Fruit fly (Drosophila melanogaster): ENCODE data around the gene cv.

cv gene

DNA sequence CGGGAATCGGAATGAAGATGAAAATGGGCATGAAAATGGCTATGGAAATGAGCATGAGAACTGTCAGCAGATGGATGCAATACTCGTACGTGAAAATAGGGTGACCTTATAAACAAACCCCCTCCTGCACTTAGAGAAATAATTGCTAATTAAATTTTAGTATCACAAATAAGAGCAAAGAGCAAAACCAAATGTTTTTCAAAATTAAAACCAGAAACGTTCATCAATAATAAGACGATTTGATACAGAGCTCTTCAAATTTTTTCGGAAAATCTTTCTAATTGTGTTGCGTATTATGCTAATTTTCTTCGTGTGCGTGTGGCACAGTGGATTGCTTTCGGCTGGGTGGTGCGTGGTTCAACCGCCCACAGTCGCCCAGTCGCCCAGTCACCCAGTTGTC is 43.6 kb upstream of the cv start (continued):
- TF ChIP-seq jumu (GFP tag; optimal IDR thresholded peaks at IDR 0.05): peak; percentile 13
- TF ChIP-seq CG8944 (GFP tag; optimal IDR thresholded peaks at IDR 0.05): no peak
- TF ChIP-seq CG12236 (GFP tag; optimal IDR thresholded peaks at IDR 0.05): no peak
- no peak for TF ChIP-seq en (GFP tag; optimal IDR thresholded peaks at IDR 0.05)
- TF ChIP-seq org-1 (GFP tag; optimal IDR thresholded peaks at IDR 0.05): peak; percentile 1
- TF ChIP-seq CoRest (tag; optimal IDR thresholded peaks at IDR 0.05): peak; percentile 17
- TF ChIP-seq cato (GFP tag; optimal IDR thresholded peaks at IDR 0.05; ENCODE audit: borderline replicate concordance): no peak
- no peak for TF ChIP-seq H2.0 (GFP tag; IDR thresholded peaks at IDR 0.05)
- no peak for TF ChIP-seq stc (GFP tag; IDR thresholded peaks at IDR 0.05)
- no peak for TF ChIP-seq CG11560 (tag; IDR thresholded peaks at IDR 0.05)
- TF ChIP-seq CG7987 (GFP tag; optimal IDR thresholded peaks at IDR 0.05): no peak
- no peak for TF ChIP-seq CG3995 (GFP tag; optimal IDR thresholded peaks at IDR 0.05)
- TF ChIP-seq Xrp1 (GFP tag; IDR thresholded peaks at IDR 0.05): peak; percentile 22; the same call in 1 of the 2 replicates
- TF ChIP-seq CG7928 (GFP tag; optimal IDR thresholded peaks at IDR 0.05): no peak
- no peak for TF ChIP-seq nom (GFP tag; optimal IDR thresholded peaks at IDR 0.05)
- TF ChIP-seq pros (GFP tag; optimal IDR thresholded peaks at IDR 0.05): no peak
- TF ChIP-seq CG8924 (tag; optimal IDR thresholded peaks at IDR 0.05): peak; percentile 8
- no peak for TF ChIP-seq CG2129 (GFP tag; IDR thresholded peaks at IDR 0.05; ENCODE audit: partially characterized antibody)
- TF ChIP-seq gcm (GFP tag; optimal IDR thresholded peaks at IDR 0.05): no peak
- TF ChIP-seq Ravus (GFP tag; IDR thresholded peaks at IDR 0.05): no peak
- peak; percentile 4 for TF ChIP-seq Oli (tag; optimal IDR thresholded peaks at IDR 0.05)
- TF ChIP-seq pita (GFP tag; optimal IDR thresholded peaks at IDR 0.05): no peak
- TF ChIP-seq Hmx (GFP tag; optimal IDR thresholded peaks at IDR 0.05): no peak
- TF ChIP-seq CG4730 (GFP tag; IDR thresholded peaks at IDR 0.05): no peak
- peak in 1 of 2 experiments; percentile 4 for TF ChIP-seq Hr51 (GFP tag; optimal IDR thresholded peaks at IDR 0.05)
- no peak for TF ChIP-seq CG7786 (GFP tag; optimal IDR thresholded peaks at IDR 0.05)
- no peak for TF ChIP-seq caup (GFP tag; optimal IDR thresholded peaks at IDR 0.05; ENCODE audit: severe bottlenecking)
- TF ChIP-seq CG10431 (GFP tag; optimal IDR thresholded peaks at IDR 0.05): no peak
- TF ChIP-seq h (optimal IDR thresholded peaks at IDR 0.05): no peak
- TF ChIP-seq CG1603 (tag; optimal IDR thresholded peaks at IDR 0.05): peak; percentile 6
- peak in 1 of 2 experiments; percentile 18 for TF ChIP-seq eve (GFP tag; optimal IDR thresholded peaks at IDR 0.05)
- TF ChIP-seq HLH3B (GFP tag; IDR thresholded peaks at IDR 0.05): 0 out of 2 replicates have a peak, but pooled peaks have one; percentile 7
- TF ChIP-seq NC2α (GFP tag; optimal IDR thresholded peaks at IDR 0.05): no peak
- TF ChIP-seq MBD-R2 (GFP tag; IDR thresholded peaks at IDR 0.05): no peak
- peak; percentile 7 for TF ChIP-seq Deaf1 (tag; optimal IDR thresholded peaks at IDR 0.05)
- no peak for TF ChIP-seq Elba2 (GFP tag; optimal IDR thresholded peaks at IDR 0.05)
- no peak for TF ChIP-seq CG1792 (GFP tag; optimal IDR thresholded peaks at IDR 0.05)
- no peak for TF ChIP-seq Eip74EF (GFP tag; optimal IDR thresholded peaks at IDR 0.05)
- TF ChIP-seq CG13424 (tag; optimal IDR thresholded peaks at IDR 0.05): peak; percentile 23
- TF ChIP-seq Doc2 (GFP tag; IDR thresholded peaks at IDR 0.05): no peak
- TF ChIP-seq mam (GFP tag; optimal IDR thresholded peaks at IDR 0.05): no peak
- no peak for TF ChIP-seq CG33557 (GFP tag; optimal IDR thresholded peaks at IDR 0.05)
- TF ChIP-seq nau (GFP tag; optimal IDR thresholded peaks at IDR 0.05): no peak
- no peak for TF ChIP-seq Lim3 (GFP tag; IDR thresholded peaks at IDR 0.05)
- no peak for TF ChIP-seq Poxn (GFP tag; IDR thresholded peaks at IDR 0.05)
- no peak for TF ChIP-seq hkb (optimal IDR thresholded peaks at IDR 0.05)
- peak; percentile 10; the same call in 1 of the 2 replicates for TF ChIP-seq hkb (GFP tag; IDR thresholded peaks at IDR 0.05)
- no peak for TF ChIP-seq tup (GFP tag; optimal IDR thresholded peaks at IDR 0.05)
- TF ChIP-seq gro (GFP tag; optimal IDR thresholded peaks at IDR 0.05): no peak
- TF ChIP-seq E2f2 (GFP tag; IDR thresholded peaks at IDR 0.05): no peak
- no peak for TF ChIP-seq Dp (GFP tag; optimal IDR thresholded peaks at IDR 0.05)
- TF ChIP-seq chm (GFP tag; IDR thresholded peaks at IDR 0.05): no peak
